Fruit fly (Drosophila melanogaster) whole organism, embryonic: ENCODE data around the gene CG2120.

Source experiments
- BEAF-32 ChIP-seq: fragments of 200-800 bp; sonication (Bioruptor generic); optimal IDR thresholded peaks from 3 replicates; lab custom pipeline; 2017; ENCODE audit warnings: missing biosample characterization, missing genetic modification characterization, mild to moderate bottlenecking, moderate library complexity, missing genetic modification reagents
- BtbVII ChIP-seq: fragments of 200-800 bp; sonication (Bioruptor generic); optimal IDR thresholded peaks from 3 replicates; lab custom pipeline; 2017; ENCODE audit warnings: missing biosample characterization, mild to moderate bottlenecking, missing genetic modification characterization
- CG10267 ChIP-seq: fragments of 200-800 bp; sonication (Bioruptor generic); optimal IDR thresholded peaks from 2 replicates; lab custom pipeline; 2018; ENCODE audit warnings: missing biosample characterization, mild to moderate bottlenecking, missing genetic modification characterization, moderate library complexity
- CG11085 ChIP-seq: fragments of 200-800 bp; sonication (Bioruptor generic); IDR thresholded peaks from 2 replicates; pipeline ENCODE4 v1.3.6; 2022; ENCODE audit warnings: missing biosample characterization, missing genetic modification characterization
- CG11504 ChIP-seq: fragments of 200-800 bp; sonication (Bioruptor generic); optimal IDR thresholded peaks from 3 replicates; lab custom pipeline; 2019; ENCODE audit warnings: missing biosample characterization, mild to moderate bottlenecking, missing genetic modification characterization, moderate library complexity
- CG12219 ChIP-seq: fragments of 200-800 bp; sonication (Bioruptor generic); optimal IDR thresholded peaks from 3 replicates; lab custom pipeline; 2018; ENCODE audit warnings: missing biosample characterization, mild to moderate bottlenecking, missing genetic modification characterization
- CG1233 ChIP-seq: fragments of 200-800 bp; sonication (Bioruptor generic); optimal IDR thresholded peaks from 4 replicates; lab custom pipeline; 2018; ENCODE audit warnings: missing biosample characterization, mild to moderate bottlenecking, missing genetic modification characterization
- CG12391 ChIP-seq: fragments of 200-800 bp; sonication (Bioruptor generic); optimal IDR thresholded peaks from 3 replicates; lab custom pipeline; 2018; ENCODE audit warnings: missing biosample characterization, mild to moderate bottlenecking, missing genetic modification characterization, moderate library complexity
- CG1529 ChIP-seq: fragments of 200-800 bp; sonication (Bioruptor generic); optimal IDR thresholded peaks from 3 replicates; lab custom pipeline; 2018; ENCODE audit warnings: missing biosample characterization, missing genetic modification characterization
- CG1603 ChIP-seq: fragments of 200-800 bp; sonication (Bioruptor generic); optimal IDR thresholded peaks from 2 replicates; lab custom pipeline; 2019; ENCODE audit warnings: missing biosample characterization, mild to moderate bottlenecking, missing genetic modification characterization, moderate library complexity
- CG17568 ChIP-seq: fragments of 200-800 bp; sonication (Bioruptor generic); optimal IDR thresholded peaks from 2 replicates; lab custom pipeline; 2018; ENCODE audit warnings: missing biosample characterization, mild to moderate bottlenecking, missing genetic modification characterization, moderate library complexity
- CG2875 ChIP-seq: fragments of 200-800 bp; sonication (Bioruptor generic); optimal IDR thresholded peaks from 2 replicates; lab custom pipeline; 2017; ENCODE audit warnings: missing biosample characterization, mild to moderate bottlenecking, missing genetic modification characterization, missing genetic modification reagents
- CG2889 ChIP-seq: fragments of 200-800 bp; sonication (Bioruptor generic); IDR thresholded peaks from 3 replicates; pipeline ENCODE4 v1.3.6; 2022; ENCODE audit warnings: missing biosample characterization, missing genetic modification characterization
- CG3995 ChIP-seq: fragments of 200-800 bp; sonication (Bioruptor generic); optimal IDR thresholded peaks from 3 replicates; lab custom pipeline; 2016; ENCODE audit warnings: missing biosample characterization, missing genetic modification characterization
- CG4617 ChIP-seq: fragments of 200-800 bp; sonication (Bioruptor generic); optimal IDR thresholded peaks from 3 replicates; lab custom pipeline; 2016; ENCODE audit warnings: missing biosample characterization, missing genetic modification characterization, borderline replicate concordance
- CG7987 ChIP-seq: fragments of 200-800 bp; sonication (Bioruptor generic); optimal IDR thresholded peaks from 2 replicates; lab custom pipeline; 2018; ENCODE audit warnings: missing biosample characterization, mild to moderate bottlenecking, missing genetic modification characterization, moderate library complexity
- CG8359 ChIP-seq: fragments of 200-800 bp; sonication (Bioruptor generic); optimal IDR thresholded peaks from 2 replicates; lab custom pipeline; 2017; ENCODE audit warnings: missing biosample characterization, mild to moderate bottlenecking, missing genetic modification characterization, borderline replicate concordance
- CG8924 ChIP-seq: fragments of 200-800 bp; optimal IDR thresholded peaks from 3 replicates; lab custom pipeline; 2019; ENCODE audit warnings: missing biosample characterization, mild to moderate bottlenecking, missing genetic modification characterization, moderate library complexity
- CG9797 ChIP-seq: fragments of 200-800 bp; sonication (Bioruptor generic); optimal IDR thresholded peaks from 3 replicates; lab custom pipeline; 2018; ENCODE audit warnings: missing biosample characterization, mild to moderate bottlenecking, missing genetic modification characterization
- CTCF ChIP-seq: fragments of 200-800 bp; sonication (Bioruptor generic); optimal IDR thresholded peaks from 2 replicates; lab custom pipeline; 2017; ENCODE audit warnings: missing biosample characterization, mild to moderate bottlenecking, missing genetic modification characterization, moderate library complexity
- Dref ChIP-seq: fragments of 200-800 bp; sonication (Bioruptor generic); IDR thresholded peaks from 2 replicates; pipeline ENCODE4 v1.3.6; 2022; ENCODE audit warnings: missing biosample characterization, missing genetic modification characterization
- E2f2 ChIP-seq: fragments of 200-800 bp; sonication (Bioruptor generic); IDR thresholded peaks from 2 replicates; pipeline ENCODE4 v1.3.6; 2022; ENCODE audit warnings: missing biosample characterization, missing genetic modification characterization
- Ets97D ChIP-seq: fragments of 200-800 bp; sonication (Bioruptor generic); optimal IDR thresholded peaks from 3 replicates; lab custom pipeline; 2016; ENCODE audit warnings: missing biosample characterization, missing genetic modification characterization
- H15 ChIP-seq: fragments of 200-800 bp; sonication (Bioruptor generic); IDR thresholded peaks from 3 replicates; pipeline ENCODE4 v1.3.6; 2022; ENCODE audit warnings: missing biosample characterization, missing genetic modification characterization
- HHEX ChIP-seq: fragments of 200-800 bp; sonication (Bioruptor generic); optimal IDR thresholded peaks from 3 replicates; lab custom pipeline; 2017; ENCODE audit warnings: missing biosample characterization, mild to moderate bottlenecking, missing genetic modification characterization, missing genetic modification reagents
- HLHmδ ChIP-seq: fragments of 200-800 bp; sonication (Bioruptor generic); optimal IDR thresholded peaks from 2 replicates; lab custom pipeline; 2018; ENCODE audit warnings: missing biosample characterization, mild to moderate bottlenecking, missing genetic modification characterization, moderate library complexity
- HmgZ ChIP-seq: fragments of 200-800 bp; sonication (Bioruptor generic); optimal IDR thresholded peaks from 2 replicates; lab custom pipeline; 2018; ENCODE audit warnings: missing biosample characterization, mild to moderate bottlenecking, missing genetic modification characterization
- Hmr ChIP-seq: fragments of 200-800 bp; sonication (Bioruptor generic); optimal IDR thresholded peaks from 3 replicates; lab custom pipeline; 2017; ENCODE audit warnings: mild to moderate bottlenecking, missing biosample characterization, missing genetic modification reagents, missing genetic modification characterization
- Hr78 ChIP-seq, 2 experiments: fragments of 200-800 bp in 1 of 2; fragments of >200 bp in 1 of 2; sonication (Bioruptor generic) in 1 of 2; optimal IDR thresholded peaks; 2 replicates each; lab custom pipeline; 2017 to 2019; ENCODE audit warnings: missing biosample characterization in 2 of 2, missing genetic modification characterization in 2 of 2, mild to moderate bottlenecking in 1 of 2, moderate library complexity in 1 of 2
- NC2β ChIP-seq: fragments of 200-800 bp; sonication (Bioruptor generic); optimal IDR thresholded peaks from 2 replicates; lab custom pipeline; 2016; ENCODE audit warnings: missing biosample characterization, missing genetic modification characterization
- Pdp1 ChIP-seq, 2 experiments: fragments of 200-800 bp; sonication (Bioruptor generic); optimal IDR thresholded peaks; 3 replicates each; lab custom pipeline; 2016; ENCODE audit warnings: missing biosample characterization in 2 of 2, missing genetic modification characterization in 2 of 2, mild to moderate bottlenecking in 1 of 2, moderate library complexity in 1 of 2
- Ssrp ChIP-seq: fragments of 200-800 bp; sonication (Bioruptor generic); optimal IDR thresholded peaks from 2 replicates; lab custom pipeline; 2018; ENCODE audit warnings: missing biosample characterization, mild to moderate bottlenecking, missing genetic modification characterization, moderate library complexity
- Usf ChIP-seq: fragments of 200-800 bp; sonication (Bioruptor generic); optimal IDR thresholded peaks from 2 replicates; lab custom pipeline; 2017; ENCODE audit warnings: missing genotype, missing biosample characterization, missing genetic modification characterization
- az2 ChIP-seq: fragments of 200-800 bp; sonication (Bioruptor generic); optimal IDR thresholded peaks from 3 replicates; lab custom pipeline; 2016; ENCODE audit warnings: missing biosample characterization, missing genetic modification characterization
- cg ChIP-seq: fragments of 200-800 bp; sonication (Bioruptor generic); optimal IDR thresholded peaks from 3 replicates; lab custom pipeline; 2019; ENCODE audit warnings: missing biosample characterization, mild to moderate bottlenecking, missing genetic modification characterization, moderate library complexity
- crp ChIP-seq, 2 experiments: fragments of 200-800 bp; sonication (Bioruptor generic); optimal IDR thresholded peaks; 2 replicates in 1 of 2; 3 replicates in 1 of 2; lab custom pipeline; 2017; ENCODE audit warnings: missing biosample characterization in 2 of 2, missing genetic modification characterization in 2 of 2, mild to moderate bottlenecking in 1 of 2, moderate library complexity in 1 of 2
- dysf ChIP-seq: fragments of 200-800 bp; sonication (Bioruptor generic); IDR thresholded peaks from 3 replicates; pipeline ENCODE4 v1.3.6; 2022; ENCODE audit warnings: missing biosample characterization, missing genetic modification characterization
- eve ChIP-seq, 2 experiments: fragments of >200 bp; optimal IDR thresholded peaks; 2 replicates each; lab custom pipeline; 2017; ENCODE audit warnings: missing biosample characterization in 2 of 2, missing genetic modification characterization in 2 of 2
- fu2 ChIP-seq: fragments of 200-800 bp; sonication (Bioruptor generic); optimal IDR thresholded peaks from 2 replicates; lab custom pipeline; 2016; ENCODE audit warnings: missing biosample characterization, missing genetic modification characterization
- gfzf ChIP-seq: fragments of 200-800 bp; sonication (Bioruptor generic); optimal IDR thresholded peaks from 2 replicates; lab custom pipeline; 2016; ENCODE audit warnings: missing biosample characterization, mild to moderate bottlenecking, missing genetic modification characterization, moderate library complexity
- ind ChIP-seq: fragments of 200-800 bp; sonication (Bioruptor generic); optimal IDR thresholded peaks from 3 replicates; lab custom pipeline; 2016; ENCODE audit warnings: missing biosample characterization, missing genetic modification characterization
- knrl ChIP-seq: fragments of 200-800 bp; sonication (Bioruptor generic); IDR thresholded peaks from 3 replicates; pipeline ENCODE4 v1.3.6; 2022; ENCODE audit warnings: missing biosample characterization, missing genetic modification characterization; ENCODE audit not compliant: partially characterized antibody
- phol ChIP-seq: fragments of 200-800 bp; sonication (Bioruptor generic); optimal IDR thresholded peaks from 3 replicates; lab custom pipeline; 2018; ENCODE audit warnings: missing biosample characterization, mild to moderate bottlenecking, missing genetic modification characterization, moderate library complexity
- sqz ChIP-seq: fragments of 200-800 bp; sonication (Bioruptor generic); optimal IDR thresholded peaks from 3 replicates; lab custom pipeline; 2018; ENCODE audit warnings: missing biosample characterization, mild to moderate bottlenecking, missing genetic modification characterization
- trem ChIP-seq: fragments of 200-800 bp; optimal IDR thresholded peaks from 3 replicates; lab custom pipeline; 2019; ENCODE audit warnings: missing biosample characterization, mild to moderate bottlenecking, missing genetic modification characterization, moderate library complexity
- trh ChIP-seq: fragments of 200-800 bp; sonication (Bioruptor generic); optimal IDR thresholded peaks from 2 replicates; lab custom pipeline; 2016; ENCODE audit warnings: missing biosample characterization, missing genetic modification characterization
- ttk ChIP-seq: fragments of 200-800 bp; sonication (Bioruptor generic); IDR thresholded peaks from 2 replicates; pipeline ENCODE4 v2.1.2; 2022; ENCODE audit warnings: missing biosample characterization, missing genetic modification characterization
- z ChIP-seq: fragments of 200-800 bp; sonication (Bioruptor generic); IDR thresholded peaks from 3 replicates; pipeline ENCODE4 v1.3.6; 2022; ENCODE audit warnings: missing biosample characterization, missing genetic modification characterization
- zf30C ChIP-seq: fragments of 200-800 bp; sonication (Bioruptor generic); optimal IDR thresholded peaks from 3 replicates; lab custom pipeline; 2018; ENCODE audit warnings: missing biosample characterization, mild to moderate bottlenecking, missing genetic modification characterization
- zfh1 ChIP-seq: fragments of 200-800 bp; sonication (Bioruptor generic); IDR thresholded peaks from 3 replicates; pipeline ENCODE4 v1.3.6; 2022; ENCODE audit warnings: missing biosample characterization, missing genetic modification characterization

CG2120 gene

dm6 chrX:8093722-8094177 is 41.9 kb upstream of the CG2120 start, which contains the start of gene UbcE2H:
Gene UbcE2H (minus strand): TSS chrX:8094064.
- TF ChIP-seq CG12391 (tag; lab: Kevin White, UChicago) (no peak), Pdp1 (GFP tag; optimal IDR thresholded peaks at IDR 0.05; lab: Kevin White, UChicago) (peak in 1 of 2 experiments; percentile 39), CG8924 (peak; percentile 6), phol (tag; lab: Kevin White, UChicago) (peak; percentile 33), Hr78 (GFP tag; optimal IDR thresholded peaks at IDR 0.05; lab: Kevin White, UChicago) (peak in 1 of 2 experiments; percentile 30), Ets97D (peak; percentile 91), HmgZ (tag; lab: Kevin White, UChicago) (peak; percentile 39), CG1603 (tag; lab: Kevin White, UChicago) (peak; percentile 71), H15 (GFP tag; lab: Robert Waterston, UW) (no peak), eve (GFP tag; optimal IDR thresholded peaks at IDR 0.05; lab: Kevin White, UChicago) (peak in 1 of 2 experiments; percentile 19), zf30C (GFP tag; lab: Kevin White, UChicago) (peak; percentile 27), BEAF-32 (GFP tag; lab: Kevin White, UChicago) (peak; percentile 49), CG1529 (GFP tag; lab: Kevin White, UChicago) (peak; percentile 8), cg (GFP tag; lab: Kevin White, UChicago) (peak; percentile 54), E2f2 (GFP tag; lab: Robert Waterston, UW) (peak; percentile 82), CG3995 (GFP tag; lab: Kevin White, UChicago) (no peak), sqz (peak; percentile 31), gfzf (GFP tag; lab: Kevin White, UChicago) (peak; percentile 96), zfh1 (GFP tag; lab: Robert Waterston, UW) (no peak), ind (GFP tag; lab: Kevin White, UChicago) (no peak), CG11085 (GFP tag; lab: Robert Waterston, UW) (no peak), Usf (GFP tag; lab: Kevin White, UChicago) (no peak), CTCF (GFP tag; lab: Kevin White, UChicago) (peak; percentile 61), CG7987 (GFP tag; lab: Kevin White, UChicago) (no peak), knrl (GFP tag; lab: Robert Waterston, UW) (peak; percentile 19; the same call in 1 of the 3 replicates), Ssrp (tag; lab: Kevin White, UChicago) (no peak), CG10267 (tag; lab: Kevin White, UChicago) (peak; percentile 29), BtbVII (GFP tag; lab: Kevin White, UChicago) (peak; percentile 6), CG17568 (peak; percentile 14), NC2β (GFP tag; lab: Kevin White, UChicago) (peak; percentile 3), fu2 (GFP tag; lab: Kevin White, UChicago) (no peak), CG1233 (GFP tag; lab: Kevin White, UChicago) (peak; percentile 29), CG2875 (GFP tag; lab: Kevin White, UChicago) (no peak), crp (GFP tag; optimal IDR thresholded peaks at IDR 0.05; lab: Kevin White, UChicago) (peak in 1 of 2 experiments; percentile 15), dysf (GFP tag; lab: Robert Waterston, UW) (no peak), HLHmδ (no peak), ttk (GFP tag; lab: Robert Waterston, UW) (no peak), trem (tag; lab: Kevin White, UChicago) (peak; percentile 63), trh (GFP tag; lab: Kevin White, UChicago) (no peak), CG9797 (GFP tag; lab: Kevin White, UChicago) (peak; percentile 92), CG8359 (GFP tag; lab: Kevin White, UChicago) (no peak), HHEX (GFP tag; lab: Kevin White, UChicago) (peak; percentile 27), z (GFP tag; lab: Robert Waterston, UW) (no peak), CG11504 (tag; lab: Kevin White, UChicago) (peak; percentile 13), CG12219 (GFP tag; lab: Kevin White, UChicago) (no peak), CG4617 (GFP tag; lab: Kevin White, UChicago) (peak; percentile 59), CG2889 (GFP tag; lab: Robert Waterston, UW) (no peak), az2 (no peak), Dref (GFP tag; lab: Robert Waterston, UW) (peak; percentile 46; the same call in 1 of the 2 replicates), Hmr (GFP tag; lab: Kevin White, UChicago) (peak; percentile 19)
